Worm (Caenorhabditis elegans) whole organism, L1 larva: ENCODE results near the gene F42G2.5.

Source experiments
- C04F5.9 ChIP-seq: sonication (generic microtip); optimal IDR thresholded peaks from 2 replicates; lab custom pipeline; 2016; ENCODE audit warnings: missing genetic modification characterization, missing compliant biosample characterization
- F16B12.6 ChIP-seq: fragments of 150-350 bp; optimal IDR thresholded peaks from 2 replicates; lab custom pipeline; 2014; ENCODE audit warnings: missing biosample characterization, missing genetic modification characterization
- Y116A8C.19 ChIP-seq: sonication (generic microtip); optimal IDR thresholded peaks from 2 replicates; lab custom pipeline; 2016; ENCODE audit warnings: missing compliant biosample characterization, missing genetic modification characterization, borderline replicate concordance
- aha-1 ChIP-seq: fragments of 150-350 bp; optimal IDR thresholded peaks from 2 replicates; lab custom pipeline; 2014; ENCODE audit warnings: missing biosample characterization, missing genetic modification characterization
- alr-1 ChIP-seq: fragments of 200-800 bp; sonication (Bioruptor generic); optimal IDR thresholded peaks from 2 replicates; lab custom pipeline; 2018; ENCODE audit warnings: borderline replicate concordance, mild to moderate bottlenecking, missing genetic modification characterization, missing compliant biosample characterization
- aly-2 ChIP-seq: fragments of 150-350 bp; optimal IDR thresholded peaks from 2 replicates; lab custom pipeline; 2014; ENCODE audit warnings: missing biosample characterization, missing genetic modification characterization
- ama-1 ChIP-seq: fragments of 150-350 bp; optimal IDR thresholded peaks from 2 replicates; lab custom pipeline; 2014
- blmp-1 ChIP-seq: fragments of 150-350 bp; optimal IDR thresholded peaks from 2 replicates; lab custom pipeline; 2014; ENCODE audit warnings: missing biosample characterization, missing genetic modification characterization
- ceh-63 ChIP-seq: fragments of 200-800 bp; sonication (Bioruptor generic); optimal IDR thresholded peaks from 2 replicates; lab custom pipeline; 2018; ENCODE audit warnings: mild to moderate bottlenecking, missing genetic modification characterization, missing compliant biosample characterization
- ceh-8 ChIP-seq: fragments of 200-800 bp; sonication (Bioruptor generic); optimal IDR thresholded peaks from 2 replicates; lab custom pipeline; 2018; ENCODE audit warnings: mild to moderate bottlenecking, missing genetic modification characterization, moderate library complexity, missing compliant biosample characterization
- ceh-82 ChIP-seq, 3 experiments: fragments of 150-350 bp in 1 of 3; sonication (generic microtip) in 2 of 3; optimal IDR thresholded peaks; 2 replicates each; lab custom pipeline; 2014 to 2017; ENCODE audit warnings: missing biosample characterization in 3 of 3, missing genetic modification characterization in 3 of 3
- ceh-88 ChIP-seq: fragments of 200-800 bp; sonication (Bioruptor generic); IDR thresholded peaks from 2 replicates; pipeline ENCODE4 v1.3.6; 2022; ENCODE audit warnings: missing genetic modification characterization, missing compliant biosample characterization
- ceh-90 ChIP-seq: sonication (generic microtip); optimal IDR thresholded peaks from 2 replicates; lab custom pipeline; 2016; ENCODE audit warnings: missing genetic modification characterization, missing compliant biosample characterization
- ces-1 ChIP-seq: fragments of 150-350 bp; optimal IDR thresholded peaks from 2 replicates; lab custom pipeline; 2014; ENCODE audit warnings: missing biosample characterization, missing genetic modification reagents, missing genetic modification characterization
- dsc-1 ChIP-seq: sonication (generic microtip); optimal IDR thresholded peaks from 2 replicates; lab custom pipeline; 2016; ENCODE audit warnings: mild to moderate bottlenecking, missing genetic modification characterization, missing compliant biosample characterization
- efl-1 ChIP-seq, 4 experiments: fragments of 150-350 bp; optimal IDR thresholded peaks in 3 of 4; peaks in 1 of 4; 1 replicate in 1 of 4; 2 replicates in 3 of 4; lab custom pipeline; 2014; ENCODE audit warnings: missing biosample characterization in 2 of 4, missing genetic modification characterization in 2 of 4, missing genetic modification reagents in 2 of 4
- egl-27 ChIP-seq, 2 experiments: fragments of 150-350 bp in 1 of 2; sonication (generic microtip); optimal IDR thresholded peaks; 3 replicates each; lab custom pipeline; 2017 to 2018; ENCODE audit warnings: missing biosample characterization in 2 of 2, missing genetic modification characterization in 2 of 2, missing genetic modification reagents in 2 of 2
- elt-2 ChIP-seq: sonication (generic microtip); optimal IDR thresholded peaks from 2 replicates; lab custom pipeline; 2016; ENCODE audit warnings: missing genetic modification characterization, mild to moderate bottlenecking, inconsistent platforms, missing compliant biosample characterization, missing genetic modification reagents
- ets-5 ChIP-seq: fragments of 200-800 bp; sonication (Bioruptor generic); IDR thresholded peaks from 2 replicates; pipeline ENCODE4 v1.3.6; 2022; ENCODE audit warnings: missing genetic modification characterization, missing compliant biosample characterization
- fkh-10 ChIP-seq: sonication (generic microtip); optimal IDR thresholded peaks from 2 replicates; lab custom pipeline; 2017; ENCODE audit warnings: missing biosample characterization, missing genetic modification reagents, missing genetic modification characterization
- fkh-8 ChIP-seq: sonication (generic microtip); optimal IDR thresholded peaks from 2 replicates; lab custom pipeline; 2016; ENCODE audit warnings: mild to moderate bottlenecking, missing genetic modification characterization, missing compliant biosample characterization
- fos-1 ChIP-seq: fragments of 150-350 bp; optimal IDR thresholded peaks from 2 replicates; lab custom pipeline; 2014; ENCODE audit warnings: missing biosample characterization, missing genetic modification characterization
- hlh-17 ChIP-seq: fragments of 200-800 bp; sonication (Bioruptor generic); optimal IDR thresholded peaks from 2 replicates; lab custom pipeline; 2018; ENCODE audit warnings: missing genetic modification characterization, mild to moderate bottlenecking, missing compliant biosample characterization, moderate library complexity, borderline replicate concordance
- hlh-4 ChIP-seq: sonication (generic microtip); optimal IDR thresholded peaks from 2 replicates; lab custom pipeline; 2016; ENCODE audit warnings: mild to moderate bottlenecking, missing genetic modification characterization, missing compliant biosample characterization
- hpl-2 ChIP-seq: fragments of 150-350 bp; optimal IDR thresholded peaks from 2 replicates; lab custom pipeline; 2014; ENCODE audit warnings: missing biosample characterization, missing genetic modification reagents, missing genetic modification characterization
- lin-13 ChIP-seq: fragments of 150-350 bp; optimal IDR thresholded peaks from 2 replicates; lab custom pipeline; 2014; ENCODE audit warnings: missing biosample characterization, missing genetic modification reagents, missing genetic modification characterization
- lin-15B ChIP-seq: fragments of 150-350 bp; sonication (generic microtip); optimal IDR thresholded peaks from 3 replicates; lab custom pipeline; 2014; ENCODE audit warnings: missing biosample characterization, missing genetic modification characterization
- lin-39 ChIP-seq: fragments of 150-350 bp; optimal IDR thresholded peaks from 2 replicates; lab custom pipeline; 2014; ENCODE audit warnings: missing biosample characterization, missing genetic modification reagents, missing genetic modification characterization
- lir-3 ChIP-seq: sonication (generic microtip); optimal IDR thresholded peaks from 2 replicates; lab custom pipeline; 2016; ENCODE audit warnings: mild to moderate bottlenecking, missing genetic modification characterization, moderate library complexity, missing compliant biosample characterization; ENCODE audit not compliant: poor library complexity
- mdl-1 ChIP-seq, 2 experiments: fragments of 150-350 bp; optimal IDR thresholded peaks; 2 replicates each; lab custom pipeline; 2014 to 2017; ENCODE audit warnings: missing biosample characterization in 2 of 2, missing genetic modification characterization in 2 of 2, inconsistent platforms in 1 of 2
- mef-2 ChIP-seq: fragments of 150-350 bp; optimal IDR thresholded peaks from 2 replicates; lab custom pipeline; 2014; ENCODE audit warnings: missing biosample characterization, missing genetic modification characterization
- mep-1 ChIP-seq: fragments of 150-350 bp; optimal IDR thresholded peaks from 2 replicates; lab custom pipeline; 2014; ENCODE audit warnings: missing biosample characterization, missing genetic modification characterization
- nhr-20 ChIP-seq: sonication (generic microtip); optimal IDR thresholded peaks from 2 replicates; lab custom pipeline; 2016; ENCODE audit warnings: mild to moderate bottlenecking, missing genetic modification characterization, missing compliant biosample characterization
- nhr-237 ChIP-seq: fragments of 150-350 bp; optimal IDR thresholded peaks from 2 replicates; lab custom pipeline; 2014; ENCODE audit warnings: missing biosample characterization, missing genetic modification characterization
- nhr-28 ChIP-seq: fragments of 150-350 bp; optimal IDR thresholded peaks from 2 replicates; lab custom pipeline; 2014; ENCODE audit warnings: missing biosample characterization, missing genetic modification characterization
- nhr-47 ChIP-seq: sonication (generic microtip); optimal IDR thresholded peaks from 2 replicates; lab custom pipeline; 2016; ENCODE audit warnings: mild to moderate bottlenecking, missing genetic modification characterization, moderate library complexity, missing compliant biosample characterization
- nhr-71 ChIP-seq: sonication (generic microtip); optimal IDR thresholded peaks from 2 replicates; lab custom pipeline; 2016; ENCODE audit warnings: mild to moderate bottlenecking, missing genetic modification characterization, moderate library complexity, missing compliant biosample characterization
- nhr-84 ChIP-seq: sonication (generic microtip); optimal IDR thresholded peaks from 2 replicates; lab custom pipeline; 2017; ENCODE audit warnings: missing biosample characterization, missing genetic modification characterization
- nhr-90 ChIP-seq: sonication (generic microtip); optimal IDR thresholded peaks from 2 replicates; lab custom pipeline; 2016; ENCODE audit warnings: mild to moderate bottlenecking, missing genetic modification characterization, missing compliant biosample characterization; ENCODE audit not compliant: poor library complexity
- pag-3 ChIP-seq: sonication (generic microtip); optimal IDR thresholded peaks from 2 replicates; lab custom pipeline; 2017; ENCODE audit warnings: missing genetic modification characterization, mild to moderate bottlenecking, missing compliant biosample characterization, antibody characterized with exemption, borderline replicate concordance; ENCODE audit not compliant: insufficient read depth
- rnt-1 ChIP-seq: sonication (generic microtip); optimal IDR thresholded peaks from 2 replicates; lab custom pipeline; 2016; ENCODE audit warnings: mild to moderate bottlenecking, missing genetic modification characterization, moderate library complexity, missing compliant biosample characterization
- skn-1 ChIP-seq: fragments of 150-350 bp; optimal IDR thresholded peaks from 2 replicates; lab custom pipeline; 2014; ENCODE audit warnings: missing biosample characterization, missing genetic modification characterization
- snpc-4 ChIP-seq: fragments of 150-350 bp; optimal IDR thresholded peaks from 2 replicates; lab custom pipeline; 2014; ENCODE audit warnings: missing biosample characterization, missing genetic modification characterization
- snu-23 ChIP-seq: sonication (generic microtip); optimal IDR thresholded peaks from 2 replicates; lab custom pipeline; 2016; ENCODE audit warnings: missing genetic modification characterization, missing compliant biosample characterization
- sox-4 ChIP-seq: sonication (generic microtip); optimal IDR thresholded peaks from 2 replicates; lab custom pipeline; 2016; ENCODE audit warnings: missing genetic modification characterization, missing compliant biosample characterization
- sptf-1 ChIP-seq: fragments of 150-350 bp; optimal IDR thresholded peaks from 2 replicates; lab custom pipeline; 2014; ENCODE audit warnings: missing biosample characterization, missing genetic modification characterization
- sup-37 ChIP-seq: fragments of 200-800 bp; sonication (Bioruptor generic); optimal IDR thresholded peaks from 2 replicates; lab custom pipeline; 2018; ENCODE audit warnings: mild to moderate bottlenecking, missing genetic modification characterization, missing compliant biosample characterization
- swsn-7 ChIP-seq: sonication (generic microtip); optimal IDR thresholded peaks from 2 replicates; lab custom pipeline; 2016; ENCODE audit warnings: missing genetic modification characterization, missing compliant biosample characterization
- unc-130 ChIP-seq: fragments of 150-350 bp; optimal IDR thresholded peaks from 2 replicates; lab custom pipeline; 2017; ENCODE audit warnings: missing biosample characterization, missing genetic modification characterization, inconsistent platforms
- unc-30 ChIP-seq: sonication (generic microtip); optimal IDR thresholded peaks from 2 replicates; lab custom pipeline; 2017; ENCODE audit warnings: missing biosample characterization, missing genetic modification characterization
- unc-62 ChIP-seq: fragments of 150-350 bp; optimal IDR thresholded peaks from 2 replicates; lab custom pipeline; 2014; ENCODE audit warnings: missing biosample characterization, missing genetic modification reagents, missing genetic modification characterization
- unc-86 ChIP-seq: sonication (generic microtip); optimal IDR thresholded peaks from 2 replicates; lab custom pipeline; 2016; ENCODE audit warnings: missing genetic modification characterization, missing compliant biosample characterization
- xbp-1 ChIP-seq: sonication (generic microtip); optimal IDR thresholded peaks from 2 replicates; lab custom pipeline; 2016; ENCODE audit warnings: missing genetic modification characterization, missing compliant biosample characterization
- zag-1 ChIP-seq: fragments of 150-350 bp; optimal IDR thresholded peaks from 2 replicates; lab custom pipeline; 2014; ENCODE audit warnings: missing biosample characterization, missing genetic modification characterization

The F42G2.5 gene

ce11 chrII:2442243-2442642 is 24.5 kb upstream of the F42G2.5 start (continued):
- no peak for TF ChIP-seq nhr-237 (tag; lab: Kevin White, UChicago)
- TF ChIP-seq elt-2 (tag; lab: Kevin White, UChicago) = peak; percentile 12
- TF ChIP-seq swsn-7 (tag; lab: Kevin White, UChicago) = no peak
- TF ChIP-seq pag-3 = no peak
- TF ChIP-seq zag-1 = no peak
- peak in 1 of 2 experiments; percentile 20 for TF ChIP-seq efl-1 (optimal IDR thresholded peaks at IDR 0.05; lab: Kevin White, UChicago)
- TF ChIP-seq efl-1 (GFP tag; optimal IDR thresholded peaks at IDR 0.05 in 1 of 2; lab: Kevin White, UChicago) = peak in 1 of 2 experiments; percentile 92
- no peak for TF ChIP-seq skn-1 (tag; lab: Kevin White, UChicago)
- peak; percentile 54 for TF ChIP-seq nhr-20 (tag; lab: Kevin White, UChicago)
- TF ChIP-seq ceh-63 = no peak
- no peak for TF ChIP-seq nhr-28 (tag; lab: Kevin White, UChicago)
- TF ChIP-seq lin-13 (GFP tag; lab: Kevin White, UChicago) = no peak
- no peak for TF ChIP-seq egl-27 (tag; optimal IDR thresholded peaks at IDR 0.05; lab: Kevin White, UChicago)
- no peak for TF ChIP-seq hlh-4 (tag; lab: Kevin White, UChicago)
- no peak for TF ChIP-seq ama-1 (lab: Kevin White, UChicago)
- TF ChIP-seq ceh-82 (tag; optimal IDR thresholded peaks at IDR 0.05; lab: Kevin White, UChicago) = no peak
- TF ChIP-seq sup-37 (GFP tag; lab: Kevin White, UChicago) = no peak
- TF ChIP-seq fkh-10 (GFP tag; lab: Kevin White, UChicago) = no peak
- TF ChIP-seq nhr-90 = no peak
- TF ChIP-seq snu-23 = peak; percentile 40
- TF ChIP-seq F16B12.6 (tag; lab: Kevin White, UChicago) = no peak
- no peak for TF ChIP-seq C04F5.9 (tag; lab: Kevin White, UChicago)
- TF ChIP-seq mdl-1 (tag; optimal IDR thresholded peaks at IDR 0.05; lab: Kevin White, UChicago) = peak in 1 of 2 experiments; percentile 8
- TF ChIP-seq sox-4 (tag; lab: Kevin White, UChicago) = no peak
- no peak for TF ChIP-seq aly-2 (tag; lab: Kevin White, UChicago)
- TF ChIP-seq hlh-17 (GFP tag; lab: Kevin White, UChicago) = no peak
- no peak for TF ChIP-seq unc-62 (GFP tag; lab: Kevin White, UChicago)
- no peak for TF ChIP-seq mef-2
- peak; percentile 47 for TF ChIP-seq mep-1 (tag; lab: Kevin White, UChicago)
- TF ChIP-seq xbp-1 (tag; lab: Kevin White, UChicago) = no peak
- TF ChIP-seq ceh-88 (GFP tag; lab: Robert Waterston, UW) = no peak
- TF ChIP-seq fkh-8 (tag; lab: Kevin White, UChicago) = no peak
- TF ChIP-seq sptf-1 = no peak
- no peak for TF ChIP-seq hpl-2 (GFP tag; lab: Kevin White, UChicago)
- peak; percentile 20 for TF ChIP-seq fos-1
- TF ChIP-seq nhr-71 (tag; lab: Kevin White, UChicago) = peak; percentile 37
- no peak for TF ChIP-seq aha-1
- TF ChIP-seq unc-30 (tag; lab: Kevin White, UChicago) = no peak
- no peak for TF ChIP-seq snpc-4 (tag; lab: Kevin White, UChicago)
- TF ChIP-seq ceh-90 (tag; lab: Kevin White, UChicago) = no peak
- TF ChIP-seq nhr-47 (tag; lab: Kevin White, UChicago) = no peak
- no peak for TF ChIP-seq lin-39 (tag; lab: Kevin White, UChicago)
- TF ChIP-seq ceh-8 (GFP tag; lab: Kevin White, UChicago) = no peak
- TF ChIP-seq unc-86 (tag; lab: Kevin White, UChicago) = no peak
- no peak for TF ChIP-seq ces-1 (GFP tag; lab: Kevin White, UChicago)
- no peak for TF ChIP-seq ets-5 (GFP tag; lab: Robert Waterston, UW)
- no peak for TF ChIP-seq alr-1 (tag; lab: Kevin White, UChicago)
- no peak for TF ChIP-seq rnt-1 (tag; lab: Kevin White, UChicago)
- TF ChIP-seq nhr-84 (tag; lab: Kevin White, UChicago) = no peak
- no peak for TF ChIP-seq lin-15B (tag; lab: Kevin White, UChicago)
- TF ChIP-seq Y116A8C.19 = no peak
- peak; percentile 75 for TF ChIP-seq blmp-1 (tag; lab: Kevin White, UChicago)
- no peak for TF ChIP-seq dsc-1 (tag; lab: Kevin White, UChicago)
- TF ChIP-seq unc-130 = no peak
- no peak for TF ChIP-seq lir-3
